Worm (Caenorhabditis elegans): Measurements from ENCODE around the gene faah-4.

The faah-4 gene

ce11 chrIII:11870009-11870408 lies 39.7 kb downstream of the faah-4 start (continued):
- TF ChIP-seq fkh-3 (tag; optimal IDR thresholded peaks at IDR 0.05): no peak
- no peak for TF ChIP-seq sptf-2 (GFP tag; optimal IDR thresholded peaks at IDR 0.05)
- TF ChIP-seq attf-3 (GFP tag; conservative IDR thresholded peaks at IDR 0.05): no peak
- TF ChIP-seq zim-3 (tag; optimal IDR thresholded peaks at IDR 0.05): no peak
- no peak for TF ChIP-seq lag-1 (GFP tag; IDR thresholded peaks at IDR 0.05)
- no peak for TF ChIP-seq snpc-1.3 (tag; optimal IDR thresholded peaks at IDR 0.05; ENCODE audit: insufficient read depth)
- TF ChIP-seq lin-26 (GFP tag; IDR thresholded peaks at IDR 0.05): peak; percentile 28; the same call in 1 of the 2 replicates
- no peak for TF ChIP-seq egl-44 (GFP tag; IDR thresholded peaks at IDR 0.05)
- TF ChIP-seq B0336.3 (GFP tag; IDR thresholded peaks at IDR 0.05): 0 out of 2 replicates have a peak, but pooled peaks have one; percentile 16
- TF ChIP-seq nhr-90 (tag; optimal IDR thresholded peaks at IDR 0.05): peak; percentile 12
- no peak for TF ChIP-seq D2030.7 (GFP tag; IDR thresholded peaks at IDR 0.05)
- no peak for TF ChIP-seq rcor-1 (GFP tag; IDR thresholded peaks at IDR 0.05)
- no peak for TF ChIP-seq tlf-1 (GFP tag; optimal IDR thresholded peaks at IDR 0.05)
- TF ChIP-seq Y95B8A.8 (GFP tag; IDR thresholded peaks at IDR 0.05): no peak
- TF ChIP-seq F39B2.1 (GFP tag; IDR thresholded peaks at IDR 0.05): no peak
- peak; percentile 93 for TF ChIP-seq zfh-2 (GFP tag; conservative IDR thresholded peaks at IDR 0.05)
- peak; percentile 1 for TF ChIP-seq lin-54 (GFP tag; optimal IDR thresholded peaks at IDR 0.05)
- TF ChIP-seq rpc-1 (optimal IDR thresholded peaks at IDR 0.05): no peak
- no peak for TF ChIP-seq rpc-1 (tag; optimal IDR thresholded peaks at IDR 0.05)
- TF ChIP-seq attf-5 (GFP tag; optimal IDR thresholded peaks at IDR 0.05): peak; percentile 92
- TF ChIP-seq mel-28 (tag; optimal IDR thresholded peaks at IDR 0.05; ENCODE audit: borderline replicate concordance): no peak
- no peak for TF ChIP-seq mes-4 (tag; optimal IDR thresholded peaks at IDR 0.05)
- TF ChIP-seq C17E4.6 (GFP tag; IDR thresholded peaks at IDR 0.05): no peak
- 0 out of 2 replicates have a peak, but pooled peaks have one; percentile 28 for TF ChIP-seq ceh-40 (GFP tag; IDR thresholded peaks at IDR 0.05)
- TF ChIP-seq nhr-120 (GFP tag; IDR thresholded peaks at IDR 0.05): no peak
- no peak for TF ChIP-seq ama-1 (optimal IDR thresholded peaks at IDR 0.05)
- TF ChIP-seq ama-1 (GFP tag; optimal IDR thresholded peaks at IDR 0.05): no peak
- no peak for TF ChIP-seq F52B5.7 (tag; optimal IDR thresholded peaks at IDR 0.05)
- TF ChIP-seq dpl-1 (GFP tag; optimal IDR thresholded peaks at IDR 0.05): no peak
- TF ChIP-seq hsf-1 (GFP tag; IDR thresholded peaks at IDR 0.05): no peak
- no peak for TF ChIP-seq cebp-2 (GFP tag; IDR thresholded peaks at IDR 0.05)
- no peak for TF ChIP-seq ets-4 (GFP tag; optimal IDR thresholded peaks at IDR 0.05)
- 0 out of 2 replicates have a peak, but pooled peaks have one; percentile 23 for TF ChIP-seq Y53G8AR.9 (GFP tag; conservative IDR thresholded peaks at IDR 0.05)
- no peak for TF ChIP-seq nfya-2 (GFP tag; IDR thresholded peaks at IDR 0.05)
- no peak for TF ChIP-seq ZK185.1 (tag; optimal IDR thresholded peaks at IDR 0.05; ENCODE audit: poor library complexity, severe bottlenecking)
- TF ChIP-seq F23B12.7 (tag; optimal IDR thresholded peaks at IDR 0.05; ENCODE audit: insufficient read depth): peak; percentile 29
- no peak for TF ChIP-seq ztf-3 (GFP tag; optimal IDR thresholded peaks at IDR 0.05)
- no peak for TF ChIP-seq tbx-9 (tag; optimal IDR thresholded peaks at IDR 0.05; ENCODE audit: borderline replicate concordance)
- TF ChIP-seq egl-18 (GFP tag; IDR thresholded peaks at IDR 0.05): no peak
- TF ChIP-seq sea-2 (GFP tag; IDR thresholded peaks at IDR 0.05): no peak
- no peak for TF ChIP-seq ztf-18 (tag; optimal IDR thresholded peaks at IDR 0.05)
- peak; percentile 44 for TF ChIP-seq somi-1 (GFP tag; optimal IDR thresholded peaks at IDR 0.05)
- TF ChIP-seq F37B4.10 (GFP tag; IDR thresholded peaks at IDR 0.05): no peak
- TF ChIP-seq ceh-79 (tag; optimal IDR thresholded peaks at IDR 0.05): no peak
- peak in 1 of 3 experiments; percentile 55 for TF ChIP-seq lin-35 (GFP tag; optimal IDR thresholded peaks at IDR 0.05)
- no peak for TF ChIP-seq die-1 (tag; optimal IDR thresholded peaks at IDR 0.05)
- no peak for TF ChIP-seq ceh-91 (GFP tag; IDR thresholded peaks at IDR 0.05)
- TF ChIP-seq sdz-38 (tag; optimal IDR thresholded peaks at IDR 0.05): no peak
- no peak for TF ChIP-seq rec-8 (tag; optimal IDR thresholded peaks at IDR 0.05)
- no peak for TF ChIP-seq nfya-1 (tag; optimal IDR thresholded peaks at IDR 0.05; ENCODE audit: borderline replicate concordance, insufficient read depth)

Measured in whole organism, young adult.